Fruit fly (Drosophila melanogaster) whole organism, embryonic: ENCODE data around the gene Mgat4a.

Experiments used
- Awh ChIP-seq: fragments of 200-800 bp; sonication (Bioruptor generic); IDR thresholded peaks from 2 replicates; pipeline ENCODE4, ENCODE4 v1.3.6; 2022; ENCODE audit warnings: missing biosample characterization, missing genetic modification characterization
- CG10366 ChIP-seq: fragments of 200-800 bp; sonication (Bioruptor generic); IDR thresholded peaks from 2 replicates; pipeline ENCODE4 v1.3.6; 2022; ENCODE audit warnings: missing biosample characterization, missing genetic modification characterization
- CG1233 ChIP-seq: fragments of 200-800 bp; sonication (Bioruptor generic); optimal IDR thresholded peaks from 4 replicates; lab custom pipeline; 2018; ENCODE audit warnings: missing biosample characterization, mild to moderate bottlenecking, missing genetic modification characterization
- CG14860 ChIP-seq: fragments of 200-800 bp; sonication (Bioruptor generic); IDR thresholded peaks from 3 replicates; pipeline ENCODE4 v1.3.6; 2022; ENCODE audit warnings: missing biosample characterization, missing genetic modification characterization; ENCODE audit not compliant: partially characterized antibody
- CG15073 ChIP-seq: fragments of 200-800 bp; sonication (Bioruptor generic); optimal IDR thresholded peaks from 2 replicates; lab custom pipeline; 2016; ENCODE audit warnings: missing biosample characterization, missing genetic modification characterization
- CG15514 ChIP-seq: fragments of 200-800 bp; sonication (Bioruptor generic); optimal IDR thresholded peaks from 3 replicates; lab custom pipeline; 2017; ENCODE audit warnings: missing biosample characterization, missing genetic modification characterization, mild to moderate bottlenecking, moderate library complexity, missing genetic modification reagents
- CG15696 ChIP-seq: fragments of 200-800 bp; sonication (Bioruptor generic); optimal IDR thresholded peaks from 2 replicates; lab custom pipeline; 2019; ENCODE audit warnings: missing biosample characterization, mild to moderate bottlenecking, missing genetic modification characterization, moderate library complexity
- CG1647 ChIP-seq: fragments of 200-800 bp; sonication (Bioruptor generic); optimal IDR thresholded peaks from 3 replicates; lab custom pipeline; 2016; ENCODE audit warnings: missing biosample characterization, missing genetic modification characterization
- CG16779 ChIP-seq: fragments of 200-800 bp; sonication (Bioruptor generic); IDR thresholded peaks from 2 replicates; pipeline ENCODE4 v1.3.6; 2022; ENCODE audit warnings: missing biosample characterization, missing genetic modification characterization
- CG16813 ChIP-seq: fragments of 200-800 bp; sonication (Bioruptor generic); IDR thresholded peaks from 3 replicates; pipeline ENCODE4 v1.3.6; 2022; ENCODE audit warnings: missing biosample characterization, missing genetic modification characterization; ENCODE audit not compliant: partially characterized antibody
- CG18011 ChIP-seq: fragments of 200-800 bp; sonication (Bioruptor generic); optimal IDR thresholded peaks from 2 replicates; lab custom pipeline; 2017; ENCODE audit warnings: missing biosample characterization, missing genetic modification characterization, mild to moderate bottlenecking, moderate library complexity, missing genotype
- CG2116 ChIP-seq: fragments of 200-800 bp; sonication (Bioruptor generic); optimal IDR thresholded peaks from 3 replicates; lab custom pipeline; 2018; ENCODE audit warnings: missing biosample characterization, mild to moderate bottlenecking, missing genetic modification characterization
- CG34376 ChIP-seq: fragments of 200-800 bp; sonication (Bioruptor generic); optimal IDR thresholded peaks from 2 replicates; lab custom pipeline; 2018; ENCODE audit warnings: missing biosample characterization, mild to moderate bottlenecking, missing genetic modification characterization
- CG3838 ChIP-seq: fragments of 200-800 bp; sonication (Bioruptor generic); optimal IDR thresholded peaks from 3 replicates; lab custom pipeline; 2016; ENCODE audit warnings: missing biosample characterization, missing genetic modification characterization
- CG43689 ChIP-seq: fragments of 200-800 bp; sonication (Bioruptor generic); IDR thresholded peaks from 2 replicates; pipeline ENCODE4 v1.3.6; 2022; ENCODE audit warnings: missing biosample characterization, missing genetic modification characterization
- CG7786 ChIP-seq: fragments of 200-800 bp; sonication (Bioruptor generic); optimal IDR thresholded peaks from 2 replicates; lab custom pipeline; 2016; ENCODE audit warnings: missing biosample characterization, missing genetic modification characterization
- CG7928 ChIP-seq: fragments of 200-800 bp; sonication (Bioruptor generic); optimal IDR thresholded peaks from 2 replicates; lab custom pipeline; 2017; ENCODE audit warnings: missing biosample characterization, mild to moderate bottlenecking, missing genetic modification characterization
- CG8388 ChIP-seq: fragments of 200-800 bp; sonication (Bioruptor generic); optimal IDR thresholded peaks from 2 replicates; lab custom pipeline; 2019; ENCODE audit warnings: missing biosample characterization, mild to moderate bottlenecking, missing genetic modification characterization, moderate library complexity
- CG8765 ChIP-seq: fragments of 200-800 bp; sonication (Bioruptor generic); IDR thresholded peaks from 2 replicates; pipeline ENCODE4 v1.3.6; 2022; ENCODE audit warnings: missing biosample characterization, missing genetic modification characterization
- CG9797 ChIP-seq: fragments of 200-800 bp; sonication (Bioruptor generic); optimal IDR thresholded peaks from 3 replicates; lab custom pipeline; 2018; ENCODE audit warnings: missing biosample characterization, mild to moderate bottlenecking, missing genetic modification characterization
- CG9817 ChIP-seq: fragments of 200-800 bp; sonication (Bioruptor generic); optimal IDR thresholded peaks from 2 replicates; lab custom pipeline; 2018; ENCODE audit warnings: missing biosample characterization, mild to moderate bottlenecking, missing genetic modification characterization, moderate library complexity
- CrebB ChIP-seq: fragments of 200-800 bp; sonication (Bioruptor generic); optimal IDR thresholded peaks from 3 replicates; lab custom pipeline; 2018; ENCODE audit warnings: missing biosample characterization, mild to moderate bottlenecking, missing genetic modification characterization
- Dek ChIP-seq: fragments of 200-800 bp; sonication (Bioruptor generic); optimal IDR thresholded peaks from 3 replicates; lab custom pipeline; 2019; ENCODE audit warnings: missing biosample characterization, mild to moderate bottlenecking, missing genetic modification characterization, moderate library complexity
- Doc2 ChIP-seq: fragments of 200-800 bp; sonication (Bioruptor generic); IDR thresholded peaks from 2 replicates; pipeline ENCODE4 v1.3.6; 2022; ENCODE audit warnings: missing biosample characterization, missing genetic modification characterization
- Fer2 ChIP-seq: fragments of 200-800 bp; sonication (Bioruptor generic); optimal IDR thresholded peaks from 2 replicates; lab custom pipeline; 2018; ENCODE audit warnings: missing biosample characterization, mild to moderate bottlenecking, missing genetic modification characterization, moderate library complexity
- Kr ChIP-seq: fragments of 200-800 bp; sonication (Bioruptor generic); optimal IDR thresholded peaks from 2 replicates; lab custom pipeline; 2017; ENCODE audit warnings: missing biosample characterization, mild to moderate bottlenecking, missing genetic modification characterization
- NFAT ChIP-seq: fragments of 200-800 bp; sonication (Bioruptor generic); IDR thresholded peaks from 2 replicates; pipeline ENCODE4 v1.3.6; 2022; ENCODE audit warnings: missing biosample characterization, missing genetic modification characterization
- Neu2 ChIP-seq: fragments of 200-800 bp; sonication (Bioruptor generic); optimal IDR thresholded peaks from 3 replicates; lab custom pipeline; 2016; ENCODE audit warnings: missing biosample characterization, missing genetic modification characterization, borderline replicate concordance
- Rx ChIP-seq: fragments of 200-800 bp; sonication (Bioruptor generic); IDR thresholded peaks from 2 replicates; pipeline ENCODE4 v1.3.6; 2022; ENCODE audit warnings: missing biosample characterization, missing genetic modification characterization
- amos ChIP-seq: fragments of 200-800 bp; sonication (Bioruptor generic); IDR thresholded peaks from 2 replicates; pipeline ENCODE4 v1.3.6; 2022; ENCODE audit warnings: missing biosample characterization, missing genetic modification characterization; ENCODE audit not compliant: partially characterized antibody
- ase ChIP-seq: fragments of 200-800 bp; sonication (Bioruptor generic); IDR thresholded peaks from 3 replicates; pipeline ENCODE4 v1.3.6; 2022; ENCODE audit warnings: missing biosample characterization, missing genetic modification characterization
- ash1 ChIP-seq: fragments of 200-800 bp; sonication (Bioruptor generic); optimal IDR thresholded peaks from 2 replicates; lab custom pipeline; 2018; ENCODE audit warnings: missing biosample characterization, mild to moderate bottlenecking, missing genetic modification characterization
- ci ChIP-seq: fragments of 200-800 bp; sonication (Bioruptor generic); IDR thresholded peaks from 3 replicates; pipeline ENCODE4 v1.3.6; 2022; ENCODE audit warnings: missing biosample characterization, missing genetic modification characterization
- dati ChIP-seq: fragments of 200-800 bp; sonication (Bioruptor generic); IDR thresholded peaks from 2 replicates; pipeline ENCODE4 v1.3.6; 2022; ENCODE audit warnings: missing biosample characterization, missing genetic modification characterization
- ewg ChIP-seq: fragments of 200-800 bp; sonication (Bioruptor generic); optimal IDR thresholded peaks from 3 replicates; lab custom pipeline; 2017; ENCODE audit warnings: mild to moderate bottlenecking, missing biosample characterization, missing genetic modification reagents, missing genetic modification characterization
- fd3F ChIP-seq: fragments of 200-800 bp; sonication (Bioruptor generic); optimal IDR thresholded peaks from 2 replicates; lab custom pipeline; 2018; ENCODE audit warnings: missing biosample characterization, mild to moderate bottlenecking, missing genetic modification characterization, moderate library complexity
- gce ChIP-seq: fragments of 200-800 bp; sonication (Bioruptor generic); IDR thresholded peaks from 3 replicates; pipeline ENCODE4 v1.3.6; 2022; ENCODE audit warnings: missing biosample characterization, missing genetic modification characterization
- ham ChIP-seq: fragments of 200-800 bp; sonication (Bioruptor generic); IDR thresholded peaks from 2 replicates; pipeline ENCODE4 v1.3.6; 2022; ENCODE audit warnings: missing biosample characterization, missing genetic modification characterization
- her ChIP-seq: fragments of 200-800 bp; sonication (Bioruptor generic); optimal IDR thresholded peaks from 2 replicates; lab custom pipeline; 2016; ENCODE audit warnings: missing biosample characterization, missing genetic modification characterization
- insv ChIP-seq, 2 experiments: fragments of 200-800 bp; sonication (Bioruptor generic); optimal IDR thresholded peaks; 3 replicates each; lab custom pipeline; 2016 to 2018; ENCODE audit warnings: missing biosample characterization in 2 of 2, missing genetic modification characterization in 2 of 2
- knrl ChIP-seq: fragments of 200-800 bp; sonication (Bioruptor generic); IDR thresholded peaks from 3 replicates; pipeline ENCODE4 v1.3.6; 2022; ENCODE audit warnings: missing biosample characterization, missing genetic modification characterization; ENCODE audit not compliant: partially characterized antibody
- odd ChIP-seq: fragments of 200-800 bp; sonication (Bioruptor generic); optimal IDR thresholded peaks from 2 replicates; lab custom pipeline; 2017; ENCODE audit warnings: missing biosample characterization, mild to moderate bottlenecking, missing genetic modification characterization
- p53 ChIP-seq: fragments of 200-800 bp; sonication (Bioruptor generic); optimal IDR thresholded peaks from 2 replicates; lab custom pipeline; 2016; ENCODE audit warnings: missing biosample characterization, missing genetic modification characterization
- ranshi ChIP-seq: fragments of 200-800 bp; sonication (Bioruptor generic); IDR thresholded peaks from 2 replicates; pipeline ENCODE4 v1.3.6; 2022; ENCODE audit warnings: missing biosample characterization, missing genetic modification characterization
- sens-2 ChIP-seq: fragments of 200-800 bp; sonication (Bioruptor generic); IDR thresholded peaks from 2 replicates; pipeline ENCODE4 v1.3.6; 2022; ENCODE audit warnings: missing biosample characterization, missing genetic modification characterization
- stc ChIP-seq: fragments of 200-800 bp; sonication (Bioruptor generic); IDR thresholded peaks from 2 replicates; pipeline ENCODE4 v1.3.6; 2022; ENCODE audit warnings: missing biosample characterization, missing genetic modification characterization
- tio ChIP-seq: fragments of 200-800 bp; sonication (Bioruptor generic); optimal IDR thresholded peaks from 2 replicates; lab custom pipeline; 2017; ENCODE audit warnings: missing biosample characterization, missing genetic modification characterization, inconsistent platforms
- zen2 ChIP-seq: fragments of 200-800 bp; sonication (Bioruptor generic); IDR thresholded peaks from 3 replicates; pipeline ENCODE4 v1.3.6; 2022; ENCODE audit warnings: missing biosample characterization, missing genetic modification characterization; ENCODE audit not compliant: partially characterized antibody

The Mgat4a gene

DNA sequence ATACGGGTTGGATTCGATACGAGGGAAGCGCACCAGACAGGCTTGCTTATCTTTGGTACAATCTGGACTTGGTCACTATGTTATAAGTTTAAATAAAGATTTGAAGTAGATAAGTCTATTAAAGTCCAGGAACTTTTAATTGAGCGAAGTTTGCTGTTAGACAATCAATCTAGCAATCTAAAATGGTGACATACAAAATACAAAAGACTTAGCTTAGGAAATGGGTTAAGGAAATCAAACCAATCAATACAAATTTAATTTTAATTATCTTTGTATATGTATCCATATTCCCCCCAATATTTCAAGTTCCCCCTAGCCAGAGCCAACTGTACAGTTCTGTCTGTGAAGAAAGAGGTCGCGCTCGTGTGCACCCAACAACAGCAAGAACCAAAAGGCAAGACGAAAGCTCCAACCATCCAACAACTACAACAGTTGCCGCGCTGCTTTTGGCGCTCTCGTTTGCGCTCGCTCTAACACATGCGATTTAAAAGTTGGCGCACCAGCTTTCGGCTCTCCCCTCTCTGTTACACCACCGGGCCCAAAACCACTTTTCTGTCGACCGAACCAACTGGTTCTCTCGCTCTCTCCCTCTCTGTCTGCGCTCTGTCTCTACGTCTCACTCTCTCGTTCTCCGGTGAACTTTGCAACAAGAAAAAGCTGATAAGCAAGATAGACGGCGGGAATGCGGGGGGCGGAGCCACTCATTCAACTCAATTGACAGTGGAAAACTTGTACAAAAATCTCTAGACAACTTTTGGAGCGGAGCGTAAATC, 5.7 kb upstream of the Mgat4a start (continued):
- TF ChIP-seq Rx (no peak), fd3F (GFP tag; lab: Kevin White, UChicago) (peak; percentile 87), ci (GFP tag; lab: Robert Waterston, UW) (peak; percentile 72; the same call in 1 of the 3 replicates), CG7786 (GFP tag; lab: Kevin White, UChicago) (peak; percentile 70), CG1233 (GFP tag; lab: Kevin White, UChicago) (peak; percentile 84), CG8388 (peak; percentile 84), Kr (GFP tag; lab: Kevin White, UChicago) (no peak), knrl (GFP tag; lab: Robert Waterston, UW) (no peak), Dek (peak; percentile 85), CG10366 (GFP tag; lab: Robert Waterston, UW) (peak; percentile 78), ham (GFP tag; lab: Robert Waterston, UW) (0 out of 2 replicates have a peak, but pooled peaks have one; percentile 13), CG8765 (GFP tag; lab: Robert Waterston, UW) (0 out of 2 replicates have a peak, but pooled peaks have one; percentile 29), CG9797 (GFP tag; lab: Kevin White, UChicago) (no peak), CG43689 (GFP tag; lab: Robert Waterston, UW) (peak; percentile 54), ewg (GFP tag; lab: Kevin White, UChicago) (peak; percentile 57), CG3838 (GFP tag; lab: Kevin White, UChicago) (peak; percentile 25), zen2 (GFP tag; lab: Robert Waterston, UW) (peak; percentile 59; the same call in 1 of the 3 replicates), Fer2 (tag; lab: Kevin White, UChicago) (peak; percentile 76), insv (GFP tag; optimal IDR thresholded peaks at IDR 0.05; lab: Kevin White, UChicago) (no peak), NFAT (GFP tag; lab: Robert Waterston, UW) (peak; percentile 39; the same call in 1 of the 2 replicates), CG15073 (GFP tag; lab: Kevin White, UChicago) (peak; percentile 37), ranshi (GFP tag; lab: Robert Waterston, UW) (peak; percentile 70), CG18011 (GFP tag; lab: Kevin White, UChicago) (peak; percentile 54), CG15514 (peak; percentile 65), CrebB (no peak), CG16779 (GFP tag; lab: Robert Waterston, UW) (0 out of 2 replicates have a peak, but pooled peaks have one; percentile 41), Neu2 (GFP tag; lab: Kevin White, UChicago) (no peak), gce (GFP tag; lab: Robert Waterston, UW) (peak; percentile 60; the same call in 2 of the 3 replicates), amos (no peak; the same call in 1 of the 2 replicates), her (GFP tag; lab: Kevin White, UChicago) (no peak), CG16813 (no peak), CG9817 (tag; lab: Kevin White, UChicago) (no peak), sens-2 (GFP tag; lab: Robert Waterston, UW) (no peak), CG7928 (GFP tag; lab: Kevin White, UChicago) (peak; percentile 65), stc (peak; percentile 82), CG1647 (GFP tag; lab: Kevin White, UChicago) (peak; percentile 72), Doc2 (GFP tag; lab: Robert Waterston, UW) (no peak), Awh (GFP tag; lab: Robert Waterston, UW) (peak; percentile 15; the same call in 1 of the 2 replicates), ash1 (no peak), p53 (GFP tag; lab: Kevin White, UChicago) (no peak), CG14860 (GFP tag; lab: Robert Waterston, UW) (no peak), tio (GFP tag; lab: Kevin White, UChicago) (peak; percentile 89), CG15696 (peak; percentile 56), CG34376 (GFP tag; lab: Kevin White, UChicago) (peak; percentile 15), ase (peak; percentile 75; the same call in 2 of the 3 replicates), odd (GFP tag; lab: Kevin White, UChicago) (peak; percentile 84), dati (GFP tag; lab: Robert Waterston, UW) (0 out of 2 replicates have a peak, but pooled peaks have one; percentile 9), CG2116 (GFP tag; lab: Kevin White, UChicago) (peak; percentile 26)
